Fruit fly (Drosophila melanogaster) whole organism, embryonic: ENCODE measurements around the gene CG46465.

ENCODE experiments used
- B-H1 ChIP-seq: fragments of 200-800 bp; sonication (Bioruptor generic); IDR thresholded peaks from 3 replicates; pipeline ENCODE4 v1.3.6; 2022; ENCODE audit warnings: missing biosample characterization, missing genetic modification characterization
- CG11398 ChIP-seq: fragments of 200-800 bp; sonication (Bioruptor generic); optimal IDR thresholded peaks from 2 replicates; lab custom pipeline; 2016; ENCODE audit warnings: missing biosample characterization, missing genetic modification characterization
- CG11504 ChIP-seq: fragments of 200-800 bp; sonication (Bioruptor generic); optimal IDR thresholded peaks from 3 replicates; lab custom pipeline; 2019; ENCODE audit warnings: missing biosample characterization, mild to moderate bottlenecking, missing genetic modification characterization, moderate library complexity
- CG12744 ChIP-seq: fragments of 200-800 bp; sonication (Bioruptor generic); optimal IDR thresholded peaks from 2 replicates; lab custom pipeline; 2016; ENCODE audit warnings: missing biosample characterization, missing genetic modification characterization
- CG13296 ChIP-seq: fragments of 200-800 bp; sonication (Bioruptor generic); optimal IDR thresholded peaks from 3 replicates; lab custom pipeline; 2018; ENCODE audit warnings: missing biosample characterization, mild to moderate bottlenecking, missing genetic modification characterization
- CG15269 ChIP-seq: fragments of 200-800 bp; sonication (Bioruptor generic); optimal IDR thresholded peaks from 2 replicates; lab custom pipeline; 2018; ENCODE audit warnings: missing biosample characterization, mild to moderate bottlenecking, missing genetic modification characterization, moderate library complexity
- CG15479 ChIP-seq: fragments of 200-800 bp; sonication (Bioruptor generic); optimal IDR thresholded peaks from 3 replicates; lab custom pipeline; 2019; ENCODE audit warnings: missing biosample characterization, mild to moderate bottlenecking, missing genetic modification characterization, moderate library complexity
- CG1603 ChIP-seq: fragments of 200-800 bp; sonication (Bioruptor generic); optimal IDR thresholded peaks from 2 replicates; lab custom pipeline; 2019; ENCODE audit warnings: missing biosample characterization, mild to moderate bottlenecking, missing genetic modification characterization, moderate library complexity
- CG16813 ChIP-seq: fragments of 200-800 bp; sonication (Bioruptor generic); IDR thresholded peaks from 3 replicates; pipeline ENCODE4 v1.3.6; 2022; ENCODE audit warnings: missing biosample characterization, missing genetic modification characterization; ENCODE audit not compliant: partially characterized antibody
- CG16815 ChIP-seq: fragments of 200-800 bp; sonication (Bioruptor generic); optimal IDR thresholded peaks from 3 replicates; lab custom pipeline; 2017; ENCODE audit warnings: missing biosample characterization, mild to moderate bottlenecking, missing genetic modification characterization
- CG17359 ChIP-seq: fragments of 200-800 bp; sonication (Bioruptor generic); optimal IDR thresholded peaks from 3 replicates; lab custom pipeline; 2018; ENCODE audit warnings: missing biosample characterization, mild to moderate bottlenecking, missing genetic modification characterization, moderate library complexity
- CG17385 ChIP-seq: fragments of 200-800 bp; sonication (Bioruptor generic); optimal IDR thresholded peaks from 3 replicates; lab custom pipeline; 2018; ENCODE audit warnings: missing biosample characterization, mild to moderate bottlenecking, missing genetic modification characterization
- CG17568 ChIP-seq: fragments of 200-800 bp; sonication (Bioruptor generic); optimal IDR thresholded peaks from 2 replicates; lab custom pipeline; 2018; ENCODE audit warnings: missing biosample characterization, mild to moderate bottlenecking, missing genetic modification characterization, moderate library complexity
- CG17912 ChIP-seq: fragments of 200-800 bp; sonication (Bioruptor generic); optimal IDR thresholded peaks from 2 replicates; lab custom pipeline; 2018; ENCODE audit warnings: missing biosample characterization, mild to moderate bottlenecking, missing genetic modification characterization
- CG2875 ChIP-seq: fragments of 200-800 bp; sonication (Bioruptor generic); optimal IDR thresholded peaks from 2 replicates; lab custom pipeline; 2017; ENCODE audit warnings: missing biosample characterization, mild to moderate bottlenecking, missing genetic modification characterization, missing genetic modification reagents
- CG30431 ChIP-seq: fragments of 200-800 bp; sonication (Bioruptor generic); optimal IDR thresholded peaks from 2 replicates; lab custom pipeline; 2017; ENCODE audit warnings: missing biosample characterization, missing genetic modification characterization
- CG33557 ChIP-seq: fragments of 200-800 bp; sonication (Bioruptor generic); optimal IDR thresholded peaks from 2 replicates; lab custom pipeline; 2019; ENCODE audit warnings: missing biosample characterization, mild to moderate bottlenecking, missing genetic modification characterization, moderate library complexity
- CG3995 ChIP-seq: fragments of 200-800 bp; sonication (Bioruptor generic); optimal IDR thresholded peaks from 3 replicates; lab custom pipeline; 2016; ENCODE audit warnings: missing biosample characterization, missing genetic modification characterization
- Fer1 ChIP-seq: fragments of 200-800 bp; sonication (Bioruptor generic); optimal IDR thresholded peaks from 2 replicates; lab custom pipeline; 2017; ENCODE audit warnings: missing biosample characterization, mild to moderate bottlenecking, missing genetic modification characterization
- Gsc ChIP-seq: fragments of 200-800 bp; sonication (Bioruptor generic); IDR thresholded peaks from 2 replicates; pipeline ENCODE4 v1.3.6; 2022; ENCODE audit warnings: missing biosample characterization, missing genetic modification characterization
- Hr3 ChIP-seq: fragments of 200-800 bp; sonication (Bioruptor generic); optimal IDR thresholded peaks from 3 replicates; lab custom pipeline; 2016; ENCODE audit warnings: missing biosample characterization, missing genetic modification characterization
- Hr51 ChIP-seq, 2 experiments: fragments of 200-800 bp; sonication (Bioruptor generic); optimal IDR thresholded peaks; 2 replicates in 1 of 2; 3 replicates in 1 of 2; lab custom pipeline; 2016 to 2018; ENCODE audit warnings: missing biosample characterization in 2 of 2, missing genetic modification characterization in 2 of 2, mild to moderate bottlenecking in 1 of 2, moderate library complexity in 1 of 2
- Hr78 ChIP-seq, 2 experiments: fragments of 200-800 bp in 1 of 2; fragments of >200 bp in 1 of 2; sonication (Bioruptor generic) in 1 of 2; optimal IDR thresholded peaks; 2 replicates each; lab custom pipeline; 2017 to 2019; ENCODE audit warnings: missing biosample characterization in 2 of 2, missing genetic modification characterization in 2 of 2, mild to moderate bottlenecking in 1 of 2, moderate library complexity in 1 of 2
- Lim3 ChIP-seq: fragments of 200-800 bp; sonication (Bioruptor generic); IDR thresholded peaks from 2 replicates; pipeline ENCODE4 v1.3.6; 2022; ENCODE audit warnings: missing biosample characterization, missing genetic modification characterization
- Med ChIP-seq: fragments of 200-800 bp; sonication (Bioruptor generic); peaks from one replicate; lab custom pipeline; 2016; ENCODE audit warnings: missing biosample characterization, missing genetic modification characterization, mild to moderate bottlenecking, inconsistent platforms, moderate library complexity
- NC2α ChIP-seq: fragments of 200-800 bp; sonication (Bioruptor generic); optimal IDR thresholded peaks from 2 replicates; lab custom pipeline; 2016; ENCODE audit warnings: missing biosample characterization, missing genetic modification characterization
- Nf-YA ChIP-seq: fragments of 200-800 bp; sonication (Bioruptor generic); IDR thresholded peaks from 2 replicates; pipeline ENCODE4 v1.3.6; 2022; ENCODE audit warnings: missing biosample characterization, missing genetic modification characterization
- Poxn ChIP-seq: fragments of 200-800 bp; sonication (Bioruptor generic); IDR thresholded peaks from 2 replicates; pipeline ENCODE4 v1.3.6; 2022; ENCODE audit warnings: missing biosample characterization, missing genetic modification characterization
- Rx ChIP-seq: fragments of 200-800 bp; sonication (Bioruptor generic); IDR thresholded peaks from 2 replicates; pipeline ENCODE4 v1.3.6; 2022; ENCODE audit warnings: missing biosample characterization, missing genetic modification characterization
- Taf1 ChIP-seq: fragments of 200-800 bp; sonication (Bioruptor generic); IDR thresholded peaks from 2 replicates; pipeline ENCODE4 v1.3.6; 2022; ENCODE audit warnings: missing biosample characterization, missing genetic modification characterization
- Xrp1 ChIP-seq: fragments of 200-800 bp; sonication (Bioruptor generic); IDR thresholded peaks from 2 replicates; pipeline ENCODE4 v1.3.6; 2022; ENCODE audit warnings: missing biosample characterization, missing genetic modification characterization
- ab ChIP-seq: fragments of 200-800 bp; sonication (Bioruptor generic); optimal IDR thresholded peaks from 2 replicates; lab custom pipeline; 2016; ENCODE audit warnings: missing biosample characterization, missing genetic modification characterization
- dmrt99B ChIP-seq: fragments of 200-800 bp; sonication (Bioruptor generic); optimal IDR thresholded peaks from 2 replicates; lab custom pipeline; 2018; ENCODE audit warnings: missing biosample characterization, mild to moderate bottlenecking, missing genetic modification characterization, moderate library complexity
- ems ChIP-seq: fragments of 200-800 bp; sonication (Bioruptor generic); optimal IDR thresholded peaks from 3 replicates; lab custom pipeline; 2016; ENCODE audit warnings: missing biosample characterization, missing genetic modification characterization
- gro ChIP-seq: fragments of 200-800 bp; sonication (Bioruptor generic); optimal IDR thresholded peaks from 2 replicates; lab custom pipeline; 2016; ENCODE audit warnings: missing biosample characterization, missing genetic modification characterization
- gsb-n ChIP-seq: fragments of 200-800 bp; sonication (Bioruptor generic); optimal IDR thresholded peaks from 3 replicates; lab custom pipeline; 2018; ENCODE audit warnings: missing biosample characterization, mild to moderate bottlenecking, missing genetic modification characterization
- inv ChIP-seq: fragments of 200-800 bp; sonication (Bioruptor generic); IDR thresholded peaks from 2 replicates; pipeline ENCODE4 v1.3.6; 2022; ENCODE audit warnings: missing biosample characterization, missing genetic modification characterization; ENCODE audit not compliant: partially characterized antibody
- jing ChIP-seq: fragments of 200-800 bp; sonication (Bioruptor generic); optimal IDR thresholded peaks from 2 replicates; lab custom pipeline; 2018; ENCODE audit warnings: missing biosample characterization, mild to moderate bottlenecking, missing genetic modification characterization
- lab ChIP-seq: fragments of 200-800 bp; sonication (Bioruptor generic); optimal IDR thresholded peaks from 3 replicates; lab custom pipeline; 2017; ENCODE audit warnings: missing biosample characterization, missing genetic modification characterization, mild to moderate bottlenecking, moderate library complexity, missing genetic modification reagents
- mld ChIP-seq: fragments of 200-800 bp; sonication (Bioruptor generic); IDR thresholded peaks from 3 replicates; pipeline ENCODE4 v1.3.6; 2022; ENCODE audit warnings: missing biosample characterization, missing genetic modification characterization; ENCODE audit not compliant: partially characterized antibody
- nmo ChIP-seq: fragments of 200-800 bp; sonication (Bioruptor generic); optimal IDR thresholded peaks from 2 replicates; lab custom pipeline; 2018; ENCODE audit warnings: missing biosample characterization, mild to moderate bottlenecking, missing genetic modification characterization, moderate library complexity
- org-1 ChIP-seq: fragments of 200-800 bp; sonication (Bioruptor generic); optimal IDR thresholded peaks from 2 replicates; lab custom pipeline; 2017; ENCODE audit warnings: missing biosample characterization, missing genetic modification characterization
- pb ChIP-seq: fragments of 200-800 bp; sonication (Bioruptor generic); optimal IDR thresholded peaks from 3 replicates; lab custom pipeline; 2016; ENCODE audit warnings: missing biosample characterization, missing genetic modification characterization
- rib ChIP-seq: fragments of 200-800 bp; sonication (Bioruptor generic); IDR thresholded peaks from 2 replicates; pipeline ENCODE4 v1.3.6; 2022; ENCODE audit warnings: missing biosample characterization, missing genetic modification characterization
- seq ChIP-seq: fragments of 200-800 bp; sonication (Bioruptor generic); IDR thresholded peaks from 2 replicates; pipeline ENCODE4 v1.3.6; 2022; ENCODE audit warnings: missing biosample characterization, missing genetic modification characterization
- tgo ChIP-seq: fragments of 200-800 bp; sonication (Bioruptor generic); IDR thresholded peaks from 3 replicates; pipeline ENCODE4 v1.3.6; 2022; ENCODE audit warnings: missing biosample characterization, missing genetic modification characterization
- unc-4 ChIP-seq: fragments of 200-800 bp; sonication (Bioruptor generic); IDR thresholded peaks from 2 replicates; pipeline ENCODE4 v1.3.6; 2022; ENCODE audit warnings: missing biosample characterization, missing genetic modification characterization; ENCODE audit not compliant: partially characterized antibody
- unpg ChIP-seq: fragments of 200-800 bp; sonication (Bioruptor generic); optimal IDR thresholded peaks from 3 replicates; lab custom pipeline; 2018; ENCODE audit warnings: missing biosample characterization, mild to moderate bottlenecking, missing genetic modification characterization, moderate library complexity
- usp ChIP-seq: fragments of >200 bp; optimal IDR thresholded peaks from 2 replicates; lab custom pipeline; 2017; ENCODE audit warnings: missing biosample characterization, missing genetic modification characterization
- vnd ChIP-seq: fragments of 200-800 bp; sonication (Bioruptor generic); IDR thresholded peaks from 3 replicates; pipeline ENCODE4 v1.3.6; 2022; ENCODE audit warnings: missing biosample characterization, missing genetic modification characterization; ENCODE audit not compliant: partially characterized antibody

Gene CG46465

dm6 chr2L:18957142-18957674 lies 35.1 kb upstream of the CG46465 start, which contains the start of gene Bhmt (continued):
- TF ChIP-seq CG13296 (peak; percentile 78), Hr51 (GFP tag; optimal IDR thresholded peaks at IDR 0.05; lab: Kevin White, UChicago) (no peak), CG17568 (no peak), Gsc (GFP tag; lab: Robert Waterston, UW) (no peak), CG1603 (tag; lab: Kevin White, UChicago) (no peak), CG16813 (GFP tag; lab: Robert Waterston, UW) (no peak), lab (GFP tag; lab: Kevin White, UChicago) (peak; percentile 89), CG17912 (GFP tag; lab: Kevin White, UChicago) (no peak), tgo (peak; percentile 63), Nf-YA (no peak), CG3995 (GFP tag; lab: Kevin White, UChicago) (no peak), Rx (GFP tag; lab: Robert Waterston, UW) (no peak), CG15269 (tag; lab: Kevin White, UChicago) (peak; percentile 87), CG17359 (tag; lab: Kevin White, UChicago) (peak; percentile 56), ems (no peak), CG33557 (GFP tag; lab: Kevin White, UChicago) (no peak), NC2α (GFP tag; lab: Kevin White, UChicago) (no peak), Med (GFP tag; lab: Kevin White, UChicago) (peak; percentile 59), rib (GFP tag; lab: Robert Waterston, UW) (peak; percentile 16; the same call in 1 of the 2 replicates), jing (GFP tag; lab: Kevin White, UChicago) (no peak), vnd (no peak), Fer1 (GFP tag; lab: Kevin White, UChicago) (peak; percentile 76), seq (GFP tag; lab: Robert Waterston, UW) (peak; percentile 64), mld (GFP tag; lab: Robert Waterston, UW) (no peak), CG17385 (peak; percentile 62), nmo (GFP tag; lab: Kevin White, UChicago) (peak; percentile 63), inv (GFP tag; lab: Robert Waterston, UW) (no peak), CG12744 (no peak), gro (GFP tag; lab: Kevin White, UChicago) (no peak), Hr3 (GFP tag; lab: Kevin White, UChicago) (peak; percentile 47), dmrt99B (tag; lab: Kevin White, UChicago) (peak; percentile 71), unc-4 (no peak), ab (GFP tag; lab: Kevin White, UChicago) (no peak), pb (no peak), CG30431 (no peak), CG11398 (no peak), Taf1 (GFP tag; lab: Robert Waterston, UW) (peak; percentile 33; the same call in 1 of the 2 replicates), CG11504 (tag; lab: Kevin White, UChicago) (no peak), org-1 (GFP tag; lab: Kevin White, UChicago) (peak; percentile 37), B-H1 (GFP tag; lab: Robert Waterston, UW) (peak; percentile 52), gsb-n (tag; lab: Kevin White, UChicago) (no peak), Lim3 (GFP tag; lab: Robert Waterston, UW) (no peak), Xrp1 (GFP tag; lab: Robert Waterston, UW) (peak; percentile 70), unpg (GFP tag; lab: Kevin White, UChicago) (peak; percentile 71), Poxn (GFP tag; lab: Robert Waterston, UW) (0 out of 2 replicates have a peak, but pooled peaks have one; percentile 23), CG2875 (GFP tag; lab: Kevin White, UChicago) (no peak), Hr78 (GFP tag; optimal IDR thresholded peaks at IDR 0.05; lab: Kevin White, UChicago) (no peak), CG16815 (GFP tag; lab: Kevin White, UChicago) (no peak), CG15479 (GFP tag; lab: Kevin White, UChicago) (no peak), usp (GFP tag; lab: Kevin White, UChicago) (no peak)
